Worm (Caenorhabditis elegans) whole organism, L4 larva: Measurements from ENCODE around the gene col-43.
A peak's percentile ranks its signal among the peaks of the same experiment; 100 is the strongest.

Source experiments
- F44E2.7 ChIP-seq: fragments of 200-800 bp; sonication (Bioruptor generic); IDR thresholded peaks from 2 replicates; pipeline ENCODE4 v2.1.2; 2022; ENCODE audit warnings: missing genetic modification characterization, missing compliant biosample characterization
- ama-1 ChIP-seq: fragments of 150-350 bp; optimal IDR thresholded peaks from 2 replicates; lab custom pipeline; 2014; ENCODE audit warnings: inconsistent platforms, mixed read lengths
- ceh-82 ChIP-seq: sonication (generic microtip); optimal IDR thresholded peaks from 2 replicates; lab custom pipeline; 2017; ENCODE audit warnings: missing biosample characterization, missing genetic modification characterization
- egl-27 ChIP-seq: sonication (generic microtip); optimal IDR thresholded peaks from 3 replicates; lab custom pipeline; 2017; ENCODE audit warnings: missing biosample characterization, missing genetic modification reagents, missing genetic modification characterization
- nhr-25 ChIP-seq: sonication (generic microtip); optimal IDR thresholded peaks from 2 replicates; lab custom pipeline; 2017; ENCODE audit warnings: missing genetic modification characterization, mild to moderate bottlenecking, missing compliant biosample characterization, antibody characterized with exemption, moderate library complexity, borderline replicate concordance; ENCODE audit not compliant: insufficient read depth
- nhr-77 ChIP-seq: fragments of 150-350 bp; optimal IDR thresholded peaks from 2 replicates; lab custom pipeline; 2014; ENCODE audit warnings: missing biosample characterization, missing genetic modification characterization
- pha-4 ChIP-seq, 2 experiments: fragments of 150-350 bp in 1 of 2; fragments of 200-800 bp in 1 of 2; sonication (Bioruptor generic) in 1 of 2; IDR thresholded peaks in 1 of 2; optimal IDR thresholded peaks in 1 of 2; 2 replicates each; pipeline versions ENCODE4 v1.3.6 to Lab custom; 2014 to 2022; ENCODE audit warnings: missing genetic modification characterization in 2 of 2, missing genetic modification reagents in 2 of 2, missing biosample characterization in 1 of 2, missing compliant biosample characterization in 1 of 2
- snpc-4 ChIP-seq: fragments of 150-350 bp; optimal IDR thresholded peaks from 2 replicates; lab custom pipeline; 2014; ENCODE audit warnings: missing biosample characterization, missing genetic modification characterization

- peak; percentile 70 for TF ChIP-seq ama-1 (lab: Kevin White, UChicago)
- no peak for TF ChIP-seq snpc-4 (tag; lab: Kevin White, UChicago)
- TF ChIP-seq ceh-82 (tag; lab: Kevin White, UChicago), result no peak
- TF ChIP-seq nhr-77, result no peak
- no peak for TF ChIP-seq F44E2.7 (GFP tag; lab: Robert Waterston, UW)
- TF ChIP-seq nhr-25 (tag; lab: Kevin White, UChicago), result no peak
- TF ChIP-seq pha-4 (GFP tag; IDR thresholded peaks at IDR 0.05; lab: Robert Waterston, UW), result no peak
- no peak for TF ChIP-seq pha-4 (tag; optimal IDR thresholded peaks at IDR 0.05; lab: Kevin White, UChicago)
- TF ChIP-seq egl-27, result no peak
These were observed 11.1 kb downstream of the col-43 start for ce11 chrV:8039606-8040005.
